Fruit fly (Drosophila melanogaster): ENCODE measurements around the gene CG3526.

The CG3526 gene

dm6 chrX:2907105-2907694, 16.6 kb downstream of the CG3526 start:
- TF ChIP-seq CG10979 (tag; optimal IDR thresholded peaks at IDR 0.05) (peak; percentile 11), sna (GFP tag; IDR thresholded peaks at IDR 0.05; ENCODE audit: partially characterized antibody) (no peak), Gug (GFP tag; IDR thresholded peaks at IDR 0.05) (0 out of 4 replicates have a peak, but pooled peaks have one; percentile 12), Spps (tag; optimal IDR thresholded peaks at IDR 0.05) (no peak), CG11504 (tag; optimal IDR thresholded peaks at IDR 0.05) (peak; percentile 37), pros (GFP tag; optimal IDR thresholded peaks at IDR 0.05) (no peak), stwl (tag; optimal IDR thresholded peaks at IDR 0.05) (no peak), Sox100B (GFP tag; optimal IDR thresholded peaks at IDR 0.05) (no peak), sc (optimal IDR thresholded peaks at IDR 0.05) (no peak), sc (GFP tag; optimal IDR thresholded peaks at IDR 0.05) (no peak), tup (GFP tag; optimal IDR thresholded peaks at IDR 0.05) (no peak), D (optimal IDR thresholded peaks at IDR 0.05) (no peak), D (GFP tag; optimal IDR thresholded peaks at IDR 0.05) (no peak), CG9215 (GFP tag; IDR thresholded peaks at IDR 0.05) (no peak), CG7372 (GFP tag; IDR thresholded peaks at IDR 0.05) (0 out of 2 replicates have a peak, but pooled peaks have one; percentile 9), p53 (GFP tag; optimal IDR thresholded peaks at IDR 0.05) (no peak), CG18476 (GFP tag; optimal IDR thresholded peaks at IDR 0.05) (no peak), CG9437 (GFP tag; optimal IDR thresholded peaks at IDR 0.05) (no peak), ttk (GFP tag; IDR thresholded peaks at IDR 0.05) (peak; percentile 51; the same call in 1 of the 2 replicates), CG30431 (GFP tag; optimal IDR thresholded peaks at IDR 0.05) (no peak), ash1 (GFP tag; optimal IDR thresholded peaks at IDR 0.05) (no peak), CG6175 (GFP tag; IDR thresholded peaks at IDR 0.05) (no peak), HLHmδ (GFP tag; optimal IDR thresholded peaks at IDR 0.05) (no peak), grn (GFP tag; optimal IDR thresholded peaks at IDR 0.05) (no peak), CG1024 (GFP tag; IDR thresholded peaks at IDR 0.05) (no peak), CG16813 (GFP tag; IDR thresholded peaks at IDR 0.05; ENCODE audit: partially characterized antibody) (no peak), Atf6 (GFP tag; IDR thresholded peaks at IDR 0.05) (no peak), tgo (GFP tag; IDR thresholded peaks at IDR 0.05) (no peak), Bgb (GFP tag; IDR thresholded peaks at IDR 0.05; ENCODE audit: partially characterized antibody) (no peak), ATbp (GFP tag; optimal IDR thresholded peaks at IDR 0.05) (peak; percentile 12), phol (tag; optimal IDR thresholded peaks at IDR 0.05) (peak; percentile 5), fd96Cb (tag; optimal IDR thresholded peaks at IDR 0.05) (peak; percentile 7), wdn (GFP tag; IDR thresholded peaks at IDR 0.05) (no peak), MBD-R2 (GFP tag; IDR thresholded peaks at IDR 0.05) (no peak), CG31441 (GFP tag; IDR thresholded peaks at IDR 0.05) (0 out of 2 replicates have a peak, but pooled peaks have one; percentile 23), CG15073 (GFP tag; optimal IDR thresholded peaks at IDR 0.05) (no peak), Nf-YC (tag; optimal IDR thresholded peaks at IDR 0.05) (no peak), Xrp1 (GFP tag; IDR thresholded peaks at IDR 0.05) (peak; percentile 21; the same call in 1 of the 2 replicates), CG10366 (GFP tag; IDR thresholded peaks at IDR 0.05) (no peak), btn (GFP tag; optimal IDR thresholded peaks at IDR 0.05) (no peak), Blimp-1 (GFP tag; optimal IDR thresholded peaks at IDR 0.05) (peak; percentile 17), NfI (GFP tag; optimal IDR thresholded peaks at IDR 0.05) (no peak), ranshi (GFP tag; IDR thresholded peaks at IDR 0.05) (peak; percentile 42; the same call in 1 of the 2 replicates), HmgD (GFP tag; optimal IDR thresholded peaks at IDR 0.05) (no peak), HLH4C (GFP tag; IDR thresholded peaks at IDR 0.05; ENCODE audit: partially characterized antibody) (no peak), CG2129 (GFP tag; IDR thresholded peaks at IDR 0.05; ENCODE audit: partially characterized antibody) (no peak), Myb (GFP tag; optimal IDR thresholded peaks at IDR 0.05) (no peak), CG7839 (tag; optimal IDR thresholded peaks at IDR 0.05) (peak; percentile 21), Ets97D (GFP tag; optimal IDR thresholded peaks at IDR 0.05) (no peak), CG13775 (GFP tag; optimal IDR thresholded peaks at IDR 0.05) (no peak)
